Fruit fly (Drosophila melanogaster) whole organism: Measurements from ENCODE around the gene mRpL9.

Experiments
- Dll ChIP-seq: fragments of >200 bp; optimal IDR thresholded peaks from 2 replicates; lab custom pipeline; 2017
- psq ChIP-seq: fragments of >200 bp; optimal IDR thresholded peaks from 2 replicates; lab custom pipeline; 2017

dm6 chr3R:15332994-15333393, 2.5 kb downstream of the mRpL9 start, which contains the start of the genes Fkbp39 and Cyfip:
- TF ChIP-seq Dll (lab: Kevin White, UChicago) (no peak), psq (no peak)
